Worm (Caenorhabditis elegans) whole organism, mixed stage, embryonic: ENCODE results near the gene sre-1.

Source experiments
- blmp-1 ChIP-seq: fragments of 150-350 bp; optimal IDR thresholded peaks from 2 replicates; lab custom pipeline; 2014; ENCODE audit warnings: missing biosample characterization, missing genetic modification characterization
- ceh-83 ChIP-seq: fragments of 200-800 bp; sonication (Bioruptor generic); optimal IDR thresholded peaks from 2 replicates; lab custom pipeline; 2018; ENCODE audit warnings: mild to moderate bottlenecking, missing genetic modification characterization, missing compliant biosample characterization
- elt-3 ChIP-seq: fragments of 150-350 bp; optimal IDR thresholded peaks from 2 replicates; lab custom pipeline; 2014; ENCODE audit warnings: missing biosample characterization, missing genetic modification characterization
- lin-13 ChIP-seq: fragments of 150-350 bp; optimal IDR thresholded peaks from 2 replicates; lab custom pipeline; 2014; ENCODE audit warnings: missing biosample characterization, missing genetic modification characterization
- lin-32 ChIP-seq: fragments of 200-800 bp; sonication (Bioruptor generic); optimal IDR thresholded peaks from 2 replicates; lab custom pipeline; 2018; ENCODE audit warnings: mild to moderate bottlenecking, missing genetic modification characterization, missing compliant biosample characterization
- mab-5 ChIP-seq: fragments of 150-350 bp; optimal IDR thresholded peaks from 2 replicates; lab custom pipeline; 2014; ENCODE audit warnings: missing biosample characterization, missing genetic modification characterization
- unc-39 ChIP-seq: fragments of 150-350 bp; optimal IDR thresholded peaks from 2 replicates; lab custom pipeline; 2014; ENCODE audit warnings: missing biosample characterization, missing genetic modification characterization
- unc-62 ChIP-seq: fragments of 150-350 bp; optimal IDR thresholded peaks from 2 replicates; lab custom pipeline; 2014; ENCODE audit warnings: missing biosample characterization, missing genetic modification reagents, missing genetic modification characterization

ce11 chrII:7708540-7708939 lies 964 bp upstream of the sre-1 start, which contains the start of gene B0495.9:
- TF ChIP-seq mab-5 (tag; lab: Kevin White, UChicago) (peak; percentile 23), lin-32 (GFP tag; lab: Kevin White, UChicago) (peak; percentile 88), lin-13 (peak; percentile 79), blmp-1 (peak; percentile 69), ceh-83 (GFP tag; lab: Kevin White, UChicago) (peak; percentile 81), elt-3 (tag; lab: Kevin White, UChicago) (no peak), unc-62 (no peak), unc-39 (tag; lab: Kevin White, UChicago) (peak; percentile 87)
